Worm (Caenorhabditis elegans): Measurements from ENCODE around the gene C01G6.2.

Gene C01G6.2

DNA sequence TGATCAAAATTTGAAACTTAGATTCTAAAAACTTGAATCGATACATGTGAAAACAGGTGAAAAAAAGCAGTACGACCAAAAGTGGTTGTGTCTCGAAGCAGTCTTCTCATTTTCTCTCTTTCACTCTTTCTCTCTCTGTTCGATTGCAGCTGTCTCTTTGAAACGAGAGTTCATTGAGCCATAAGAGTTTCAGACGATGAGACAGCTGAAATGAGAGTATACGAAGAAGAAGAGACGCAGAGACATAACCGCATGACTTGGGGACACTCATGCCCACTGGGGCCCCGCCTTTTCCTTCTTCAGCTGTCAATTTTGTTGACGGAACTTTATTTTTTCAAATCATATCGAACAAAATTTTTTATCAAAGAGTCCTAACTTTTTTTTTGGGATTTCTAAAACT is 7.1 kb downstream of the C01G6.2 start (continued):
- TF ChIP-seq madf-9 (GFP tag; conservative IDR thresholded peaks at IDR 0.05) (0 out of 2 replicates have a peak, but pooled peaks have one; percentile 38), lsy-2 (tag; optimal IDR thresholded peaks at IDR 0.05) (peak; percentile 67 to 86), F44E2.7 (GFP tag; IDR thresholded peaks at IDR 0.05) (no peak), arid-1 (GFP tag; conservative IDR thresholded peaks at IDR 0.05) (peak; percentile 55; the same call in 1 of the 2 replicates), nhr-11 (tag; optimal IDR thresholded peaks at IDR 0.05) (peak; percentile 79), ceh-20 (GFP tag; IDR thresholded peaks at IDR 0.05) (peak; percentile 85; the same call in 1 of the 2 replicates), hmg-1.1 (GFP tag; IDR thresholded peaks at IDR 0.05) (peak; percentile 92), egl-43 (GFP tag; IDR thresholded peaks at IDR 0.05) (0 out of 2 replicates have a peak, but pooled peaks have one; percentile 65), saeg-2 (GFP tag; IDR thresholded peaks at IDR 0.05) (no peak), F10B5.3 (tag; optimal IDR thresholded peaks at IDR 0.05) (no peak), spr-1 (tag; optimal IDR thresholded peaks at IDR 0.05) (peak; percentile 65), Y105C5A.15 (GFP tag; IDR thresholded peaks at IDR 0.05) (0 out of 2 replicates have a peak, but pooled peaks have one; percentile 57), zip-2 (tag; optimal IDR thresholded peaks at IDR 0.05) (no peak), ceh-62 (tag; optimal IDR thresholded peaks at IDR 0.05) (no peak), jun-1 (tag; optimal IDR thresholded peaks at IDR 0.05) (peak; percentile 53), hif-1 (tag; optimal IDR thresholded peaks at IDR 0.05) (peak in 1 of 2 experiments; percentile 71), zip-11 (GFP tag; IDR thresholded peaks at IDR 0.05) (no peak), mdt-29 (GFP tag; IDR thresholded peaks at IDR 0.05) (peak; percentile 60; the same call in 1 of the 2 replicates), ceh-44 (GFP tag; IDR thresholded peaks at IDR 0.05) (no peak), spr-3 (GFP tag; optimal IDR thresholded peaks at IDR 0.05) (peak; percentile 30), mes-2 (tag; optimal IDR thresholded peaks at IDR 0.05; ENCODE audit: poor library complexity, severe bottlenecking) (peak; percentile 82), ceh-28 (tag; optimal IDR thresholded peaks at IDR 0.05) (peak; percentile 19), ceh-82 (tag; optimal IDR thresholded peaks at IDR 0.05) (no peak), F49E8.2 (tag; optimal IDR thresholded peaks at IDR 0.05; ENCODE audit: borderline replicate concordance) (no peak), nhr-41 (GFP tag; IDR thresholded peaks at IDR 0.05) (no peak), nhr-237 (tag; optimal IDR thresholded peaks at IDR 0.05) (no peak), attf-4 (tag; optimal IDR thresholded peaks at IDR 0.05) (no peak), nhr-25 (tag; optimal IDR thresholded peaks at IDR 0.05; ENCODE audit: borderline replicate concordance, insufficient read depth) (peak; percentile 76), fkh-10 (GFP tag; optimal IDR thresholded peaks at IDR 0.05) (peak; percentile 60), duxl-1 (tag; optimal IDR thresholded peaks at IDR 0.05; ENCODE audit: poor library complexity) (no peak), aly-2 (tag; optimal IDR thresholded peaks at IDR 0.05) (no peak), ctbp-1 (GFP tag; IDR thresholded peaks at IDR 0.05) (peak; percentile 55; the same call in 1 of the 2 replicates), lin-13 (GFP tag; optimal IDR thresholded peaks at IDR 0.05) (peak; percentile 19), zfp-2 (tag; optimal IDR thresholded peaks at IDR 0.05) (no peak), snpc-4 (tag; optimal IDR thresholded peaks at IDR 0.05) (no peak), madf-5 (GFP tag; IDR thresholded peaks at IDR 0.05) (no peak), unc-62 (GFP tag; optimal IDR thresholded peaks at IDR 0.05 in 1 of 2) (peak in 1 of 2 experiments; percentile 99), unc-62 (tag; optimal IDR thresholded peaks at IDR 0.05) (no peak), ZK546.5 (tag; optimal IDR thresholded peaks at IDR 0.05) (no peak), daf-12 (tag; optimal IDR thresholded peaks at IDR 0.05) (no peak), R02D3.7 (tag; optimal IDR thresholded peaks at IDR 0.05) (no peak), skn-1 (tag; optimal IDR thresholded peaks at IDR 0.05) (no peak), sdz-12 (GFP tag; optimal IDR thresholded peaks at IDR 0.05) (no peak), F26F4.8 (GFP tag; conservative IDR thresholded peaks at IDR 0.05) (no peak), lin-29 (GFP tag; IDR thresholded peaks at IDR 0.05) (no peak), ces-1 (GFP tag; optimal IDR thresholded peaks at IDR 0.05) (no peak), lim-7 (GFP tag; IDR thresholded peaks at IDR 0.05) (no peak), ztf-11 (tag; optimal IDR thresholded peaks at IDR 0.05) (no peak), hlh-11 (tag; optimal IDR thresholded peaks at IDR 0.05) (peak; percentile 99), pha-4 (GFP tag; IDR thresholded peaks at IDR 0.05) (peak; percentile 72), pha-4 (tag; optimal IDR thresholded peaks at IDR 0.05) (peak; percentile 55)
